Worm (Caenorhabditis elegans) whole organism, L4 larva: ENCODE data around the gene srd-44.

Source experiments
- D1046.2 ChIP-seq: fragments of 200-800 bp; sonication (Bioruptor generic); IDR thresholded peaks from 2 replicates; pipeline ENCODE4 v1.3.6; 2022; ENCODE audit warnings: missing genetic modification characterization, missing compliant biosample characterization
- F10B5.3 ChIP-seq: sonication (generic microtip); optimal IDR thresholded peaks from 2 replicates; lab custom pipeline; 2016; ENCODE audit warnings: mild to moderate bottlenecking, missing genetic modification characterization, missing compliant biosample characterization
- F44E2.7 ChIP-seq: fragments of 200-800 bp; sonication (Bioruptor generic); IDR thresholded peaks from 2 replicates; pipeline ENCODE4 v2.1.2; 2022; ENCODE audit warnings: missing genetic modification characterization, missing compliant biosample characterization
- T20F7.1 ChIP-seq: fragments of 200-800 bp; sonication (Bioruptor generic); optimal IDR thresholded peaks from 2 replicates; lab custom pipeline; 2018; ENCODE audit warnings: mild to moderate bottlenecking, missing genetic modification characterization, missing compliant biosample characterization
- Y48G9A.11 ChIP-seq: fragments of 200-800 bp; sonication (Bioruptor generic); IDR thresholded peaks from 2 replicates; pipeline ENCODE4 v1.3.6; 2022; ENCODE audit warnings: missing genetic modification reagents, missing genetic modification characterization, missing compliant biosample characterization
- Y5F2A.4 ChIP-seq: fragments of 200-800 bp; sonication (Bioruptor generic); optimal IDR thresholded peaks from 2 replicates; lab custom pipeline; 2018; ENCODE audit warnings: mild to moderate bottlenecking, missing genetic modification characterization, missing compliant biosample characterization
- Y75B8A.6 ChIP-seq: fragments of 200-800 bp; sonication (Bioruptor generic); IDR thresholded peaks from 2 replicates; pipeline ENCODE4 v1.3.6; 2022; ENCODE audit warnings: missing genetic modification reagents, missing genetic modification characterization, missing compliant biosample characterization
- ama-1 ChIP-seq: fragments of 150-350 bp; optimal IDR thresholded peaks from 2 replicates; lab custom pipeline; 2014; ENCODE audit warnings: inconsistent platforms, mixed read lengths
- attf-4 ChIP-seq: sonication (generic microtip); optimal IDR thresholded peaks from 3 replicates; lab custom pipeline; 2017; ENCODE audit warnings: missing biosample characterization, missing genetic modification characterization
- ceh-20 ChIP-seq: fragments of 200-800 bp; sonication (Bioruptor generic); IDR thresholded peaks from 2 replicates; pipeline ENCODE4 v1.3.6; 2022; ENCODE audit warnings: missing genetic modification reagents, missing genetic modification characterization, missing compliant biosample characterization
- ceh-28 ChIP-seq: fragments of 150-350 bp; optimal IDR thresholded peaks from 2 replicates; lab custom pipeline; 2014; ENCODE audit warnings: missing biosample characterization, missing genetic modification reagents, missing genetic modification characterization
- ceh-82 ChIP-seq: sonication (generic microtip); optimal IDR thresholded peaks from 2 replicates; lab custom pipeline; 2017; ENCODE audit warnings: missing biosample characterization, missing genetic modification characterization
- ces-1 ChIP-seq: fragments of 150-350 bp; sonication (generic microtip); optimal IDR thresholded peaks from 4 replicates; lab custom pipeline; 2014; ENCODE audit warnings: missing biosample characterization, missing genetic modification reagents, missing genetic modification characterization
- daf-12 ChIP-seq: fragments of 150-350 bp; optimal IDR thresholded peaks from 2 replicates; lab custom pipeline; 2014; ENCODE audit warnings: missing biosample characterization, missing genetic modification reagents, missing genetic modification characterization
- daf-16 ChIP-seq, 3 experiments: sonication (generic microtip); optimal IDR thresholded peaks; 2 replicates each; lab custom pipeline; 2016 to 2017; ENCODE audit warnings: missing genetic modification characterization in 3 of 3, missing genetic modification reagents in 3 of 3, mild to moderate bottlenecking in 2 of 3, missing compliant biosample characterization in 2 of 3, missing biosample characterization in 1 of 3, moderate library complexity in 1 of 3
- daf-19 ChIP-seq: fragments of 200-800 bp; sonication (Bioruptor generic); conservative IDR thresholded peaks from 2 replicates; pipeline ENCODE4 v1.3.6; 2022; ENCODE audit warnings: missing genetic modification characterization, missing compliant biosample characterization
- daf-8 ChIP-seq: fragments of 200-800 bp; sonication (Bioruptor generic); IDR thresholded peaks from 2 replicates; pipeline ENCODE4 v1.3.6; 2022; ENCODE audit warnings: missing genetic modification characterization, missing compliant biosample characterization
- dmd-6 ChIP-seq: fragments of 200-800 bp; sonication (Bioruptor generic); IDR thresholded peaks from 2 replicates; pipeline ENCODE4 v1.3.6; 2022; ENCODE audit warnings: missing genetic modification reagents, missing genetic modification characterization, missing compliant biosample characterization
- duxl-1 ChIP-seq: sonication (generic microtip); optimal IDR thresholded peaks from 2 replicates; lab custom pipeline; 2016; ENCODE audit warnings: mild to moderate bottlenecking, missing genetic modification characterization, moderate library complexity, missing compliant biosample characterization; ENCODE audit not compliant: poor library complexity
- egl-27 ChIP-seq: sonication (generic microtip); optimal IDR thresholded peaks from 3 replicates; lab custom pipeline; 2017; ENCODE audit warnings: missing biosample characterization, missing genetic modification reagents, missing genetic modification characterization
- fos-1 ChIP-seq: fragments of 150-350 bp; optimal IDR thresholded peaks from 2 replicates; lab custom pipeline; 2014; ENCODE audit warnings: missing biosample characterization, missing genetic modification characterization
- hlh-30 ChIP-seq: sonication (generic microtip); optimal IDR thresholded peaks from 2 replicates; lab custom pipeline; 2017; ENCODE audit warnings: antibody characterized with exemption, mild to moderate bottlenecking, missing genetic modification characterization, missing compliant biosample characterization; ENCODE audit not compliant: insufficient read depth
- lim-7 ChIP-seq: fragments of 200-800 bp; sonication (Bioruptor generic); IDR thresholded peaks from 2 replicates; pipeline ENCODE4 v1.3.6; 2022; ENCODE audit warnings: missing genetic modification characterization, missing compliant biosample characterization
- lin-1 ChIP-seq: fragments of 200-800 bp; sonication (Bioruptor generic); IDR thresholded peaks from 2 replicates; pipeline ENCODE4 v1.3.6; 2022; ENCODE audit warnings: missing genetic modification reagents, missing genetic modification characterization, missing compliant biosample characterization
- lin-29 ChIP-seq: fragments of 200-800 bp; sonication (Bioruptor generic); IDR thresholded peaks from 2 replicates; pipeline ENCODE4 v1.3.6; 2022; ENCODE audit warnings: missing genetic modification reagents, missing genetic modification characterization, missing compliant biosample characterization
- lin-38 ChIP-seq: fragments of 200-800 bp; sonication (Bioruptor generic); IDR thresholded peaks from 2 replicates; pipeline ENCODE4 v1.3.6; 2022; ENCODE audit warnings: missing genetic modification reagents, missing genetic modification characterization, missing compliant biosample characterization
- mdl-1 ChIP-seq, 2 experiments: fragments of 150-350 bp in 1 of 2; sonication (generic microtip) in 1 of 2; optimal IDR thresholded peaks; 2 replicates each; lab custom pipeline; 2014 to 2017; ENCODE audit warnings: missing biosample characterization in 2 of 2, missing genetic modification characterization in 2 of 2
- mdt-29 ChIP-seq: fragments of 200-800 bp; sonication (Bioruptor generic); IDR thresholded peaks from 2 replicates; pipeline ENCODE4 v1.3.6; 2022; ENCODE audit warnings: missing genetic modification reagents, missing genetic modification characterization, missing compliant biosample characterization
- mep-1 ChIP-seq: fragments of 150-350 bp; sonication (generic microtip); optimal IDR thresholded peaks from 3 replicates; lab custom pipeline; 2014; ENCODE audit warnings: missing biosample characterization, missing genetic modification characterization
- mes-2 ChIP-seq: sonication (generic microtip); optimal IDR thresholded peaks from 2 replicates; lab custom pipeline; 2016; ENCODE audit warnings: missing genotype, mild to moderate bottlenecking, missing genetic modification characterization, missing compliant biosample characterization; ENCODE audit not compliant: poor library complexity, severe bottlenecking
- nhr-102 ChIP-seq: sonication (generic microtip); optimal IDR thresholded peaks from 2 replicates; lab custom pipeline; 2016; ENCODE audit warnings: mild to moderate bottlenecking, missing genetic modification characterization, moderate library complexity, missing compliant biosample characterization
- nhr-11 ChIP-seq: fragments of 150-350 bp; optimal IDR thresholded peaks from 2 replicates; lab custom pipeline; 2014; ENCODE audit warnings: missing biosample characterization, missing genetic modification characterization
- nhr-25 ChIP-seq: sonication (generic microtip); optimal IDR thresholded peaks from 2 replicates; lab custom pipeline; 2017; ENCODE audit warnings: missing genetic modification characterization, mild to moderate bottlenecking, missing compliant biosample characterization, antibody characterized with exemption, moderate library complexity, borderline replicate concordance; ENCODE audit not compliant: insufficient read depth
- nhr-6 ChIP-seq: fragments of 150-350 bp; optimal IDR thresholded peaks from 2 replicates; lab custom pipeline; 2014; ENCODE audit warnings: missing biosample characterization, missing genetic modification characterization
- pha-4 ChIP-seq, 2 experiments: fragments of 150-350 bp in 1 of 2; fragments of 200-800 bp in 1 of 2; sonication (Bioruptor generic) in 1 of 2; IDR thresholded peaks in 1 of 2; optimal IDR thresholded peaks in 1 of 2; 2 replicates each; pipeline versions ENCODE4 v1.3.6 to Lab custom; 2014 to 2022; ENCODE audit warnings: missing genetic modification characterization in 2 of 2, missing genetic modification reagents in 2 of 2, missing biosample characterization in 1 of 2, missing compliant biosample characterization in 1 of 2
- php-3 ChIP-seq: fragments of 200-800 bp; sonication (Bioruptor generic); IDR thresholded peaks from 2 replicates; pipeline ENCODE4 v1.3.6; 2022; ENCODE audit warnings: missing genetic modification reagents, missing genetic modification characterization, missing compliant biosample characterization
- pqm-1 ChIP-seq: sonication (generic microtip); optimal IDR thresholded peaks from 2 replicates; lab custom pipeline; 2017; ENCODE audit warnings: missing biosample characterization, missing genetic modification characterization
- saeg-2 ChIP-seq: fragments of 200-800 bp; sonication (Bioruptor generic); IDR thresholded peaks from 2 replicates; pipeline ENCODE4 v1.3.6; 2022; ENCODE audit warnings: missing genetic modification reagents, missing genetic modification characterization, missing compliant biosample characterization
- sdz-12 ChIP-seq: fragments of 200-800 bp; sonication (Bioruptor generic); optimal IDR thresholded peaks from 2 replicates; lab custom pipeline; 2018; ENCODE audit warnings: mild to moderate bottlenecking, missing genetic modification characterization, missing compliant biosample characterization
- spr-1 ChIP-seq: sonication (generic microtip); optimal IDR thresholded peaks from 2 replicates; lab custom pipeline; 2016; ENCODE audit warnings: mild to moderate bottlenecking, missing genetic modification characterization, missing compliant biosample characterization
- spr-3 ChIP-seq: fragments of 200-800 bp; sonication (Bioruptor generic); optimal IDR thresholded peaks from 2 replicates; lab custom pipeline; 2018; ENCODE audit warnings: mild to moderate bottlenecking, missing genetic modification characterization, missing compliant biosample characterization
- tra-1 ChIP-seq: fragments of 200-800 bp; sonication (Bioruptor generic); IDR thresholded peaks from 2 replicates; pipeline ENCODE4 v1.3.6; 2022; ENCODE audit warnings: missing genetic modification reagents, missing genetic modification characterization, missing compliant biosample characterization
- unc-39 ChIP-seq: sonication (generic microtip); optimal IDR thresholded peaks from 2 replicates; lab custom pipeline; 2017; ENCODE audit warnings: missing biosample characterization, missing genetic modification characterization
- unc-62 ChIP-seq, 3 experiments: fragments of 150-350 bp in 1 of 3; sonication (generic microtip); optimal IDR thresholded peaks in 2 of 3; peaks in 1 of 3; 1 replicate in 1 of 3; 2 replicates in 2 of 3; lab custom pipeline; 2014 to 2017; ENCODE audit warnings: missing biosample characterization in 3 of 3, missing genetic modification characterization in 3 of 3, missing genetic modification reagents in 3 of 3, missing genotype in 1 of 3
- vab-7 ChIP-seq: fragments of 200-800 bp; sonication (Bioruptor generic); IDR thresholded peaks from 2 replicates; pipeline ENCODE4 v1.3.6; 2022; ENCODE audit warnings: missing genetic modification reagents, missing genetic modification characterization, missing compliant biosample characterization
- zag-1 ChIP-seq: fragments of 150-350 bp; optimal IDR thresholded peaks from 2 replicates; lab custom pipeline; 2014; ENCODE audit warnings: missing biosample characterization, missing genetic modification characterization
- zfp-2 ChIP-seq: sonication (generic microtip); optimal IDR thresholded peaks from 2 replicates; lab custom pipeline; 2016; ENCODE audit warnings: mild to moderate bottlenecking, missing genetic modification characterization, missing compliant biosample characterization
- zip-2 ChIP-seq: fragments of 150-350 bp; optimal IDR thresholded peaks from 2 replicates; lab custom pipeline; 2014; ENCODE audit warnings: missing biosample characterization, missing genetic modification characterization

srd-44 gene

DNA sequence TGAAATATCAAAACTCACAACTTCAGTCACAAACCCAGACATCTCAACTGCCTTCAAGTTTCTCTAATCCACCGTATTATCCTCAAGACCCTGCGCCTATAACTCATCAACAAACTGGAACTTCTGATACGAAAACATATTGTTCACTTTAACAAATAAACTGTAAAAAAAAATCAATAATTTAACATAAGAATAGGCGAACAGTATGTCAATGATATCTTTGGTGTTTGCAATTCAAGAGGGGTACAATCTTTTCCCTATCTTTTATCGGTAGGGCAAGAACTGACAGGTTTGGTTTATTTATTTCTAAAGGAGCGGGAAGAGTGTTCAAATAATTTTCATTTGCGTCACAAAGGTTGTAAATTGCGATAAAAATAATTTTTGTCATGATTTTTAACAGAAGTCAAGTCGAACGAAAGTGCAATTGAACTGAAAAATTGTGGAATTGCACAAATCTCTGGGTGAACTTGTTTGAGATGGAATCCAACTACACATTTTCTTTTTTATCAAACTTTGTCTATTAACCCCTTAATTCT, 24.8 kb downstream of the srd-44 start (continued):
- peak; percentile 91 for TF ChIP-seq spr-3 (GFP tag; lab: Kevin White, UChicago)
- TF ChIP-seq nhr-25 (tag; lab: Kevin White, UChicago) = peak; percentile 84
- TF ChIP-seq php-3 (GFP tag; lab: Robert Waterston, UW) = peak; percentile 93; the same call in 1 of the 2 replicates
- peak; percentile 97 for TF ChIP-seq nhr-11 (tag; lab: Kevin White, UChicago)
- TF ChIP-seq hlh-30 (tag; lab: Kevin White, UChicago) = peak; percentile 93
- peak; percentile 90 for TF ChIP-seq zag-1
- TF ChIP-seq unc-62 (GFP tag; optimal IDR thresholded peaks at IDR 0.05 in 1 of 2; lab: Kevin White, UChicago) = peak; percentile 65 to 100
- TF ChIP-seq unc-62 (tag; optimal IDR thresholded peaks at IDR 0.05; lab: Kevin White, UChicago) = peak; percentile 96
- TF ChIP-seq nhr-102 (tag; lab: Kevin White, UChicago) = peak; percentile 99
- TF ChIP-seq ceh-20 (GFP tag; lab: Robert Waterston, UW) = peak; percentile 97
- peak; percentile 90 for TF ChIP-seq Y5F2A.4 (GFP tag; lab: Kevin White, UChicago)
- TF ChIP-seq lin-38 (GFP tag; lab: Robert Waterston, UW) = peak; percentile 84
- peak; percentile 96 for TF ChIP-seq zip-2 (tag; lab: Kevin White, UChicago)
- TF ChIP-seq pha-4 (GFP tag; IDR thresholded peaks at IDR 0.05; lab: Robert Waterston, UW) = peak; percentile 96
- peak; percentile 95 for TF ChIP-seq pha-4 (tag; optimal IDR thresholded peaks at IDR 0.05; lab: Kevin White, UChicago)
- TF ChIP-seq T20F7.1 (GFP tag; lab: Kevin White, UChicago) = peak; percentile 94
- peak; percentile 94 for TF ChIP-seq lin-29
- peak; percentile 97 for TF ChIP-seq ces-1
- peak; percentile 97 for TF ChIP-seq nhr-6
- peak; percentile 65 for TF ChIP-seq pqm-1 (tag; lab: Kevin White, UChicago)
- peak; percentile 92 for TF ChIP-seq mdt-29 (GFP tag; lab: Robert Waterston, UW)
- TF ChIP-seq daf-16 (GFP tag; optimal IDR thresholded peaks at IDR 0.05; lab: Kevin White, UChicago) = peak; percentile 94 to 99
- TF ChIP-seq daf-16 (tag; optimal IDR thresholded peaks at IDR 0.05; lab: Kevin White, UChicago) = peak; percentile 99
- peak; percentile 9 for TF ChIP-seq daf-12 (tag; lab: Kevin White, UChicago)
- no peak for TF ChIP-seq lim-7
- peak; percentile 76 for TF ChIP-seq zfp-2 (tag; lab: Kevin White, UChicago)
- peak; percentile 72 for TF ChIP-seq ceh-82 (tag; lab: Kevin White, UChicago)
- TF ChIP-seq mep-1 (tag; lab: Kevin White, UChicago) = peak; percentile 100
- peak; percentile 38 for TF ChIP-seq unc-39 (tag; lab: Kevin White, UChicago)
- TF ChIP-seq daf-19 (GFP tag; lab: Robert Waterston, UW) = peak; percentile 67
- TF ChIP-seq mdl-1 (tag; optimal IDR thresholded peaks at IDR 0.05; lab: Kevin White, UChicago) = peak; percentile 87 to 89
- no peak for TF ChIP-seq F44E2.7 (GFP tag; lab: Robert Waterston, UW)
- peak; percentile 69 for TF ChIP-seq egl-27
- TF ChIP-seq dmd-6 = peak; percentile 97
- TF ChIP-seq ama-1 (lab: Kevin White, UChicago) = no peak
- TF ChIP-seq ceh-28 = peak; percentile 98
- peak; percentile 98 for TF ChIP-seq duxl-1 (tag; lab: Kevin White, UChicago)
- TF ChIP-seq daf-8 (GFP tag; lab: Robert Waterston, UW) = peak; percentile 57; the same call in 1 of the 2 replicates
- peak; percentile 87; the same call in 1 of the 2 replicates for TF ChIP-seq D1046.2 (GFP tag; lab: Robert Waterston, UW)
- TF ChIP-seq vab-7 = peak; percentile 84; the same call in 1 of the 2 replicates
- TF ChIP-seq spr-1 (tag; lab: Kevin White, UChicago) = peak; percentile 96
- TF ChIP-seq fos-1 (tag; lab: Kevin White, UChicago) = peak; percentile 98
- TF ChIP-seq tra-1 (GFP tag; lab: Robert Waterston, UW) = peak; percentile 96
- TF ChIP-seq mes-2 (tag; lab: Kevin White, UChicago) = peak; percentile 94
- TF ChIP-seq saeg-2 (GFP tag; lab: Robert Waterston, UW) = peak; percentile 93
- peak; percentile 50 for TF ChIP-seq attf-4 (tag; lab: Kevin White, UChicago)
- no peak for TF ChIP-seq Y75B8A.6 (GFP tag; lab: Robert Waterston, UW)
- no peak for TF ChIP-seq Y48G9A.11 (GFP tag; lab: Robert Waterston, UW)
- peak; percentile 95 for TF ChIP-seq F10B5.3
- no peak for TF ChIP-seq sdz-12 (GFP tag; lab: Kevin White, UChicago)
- peak; percentile 92 for TF ChIP-seq lin-1 (GFP tag; lab: Robert Waterston, UW)
